Fruit fly (Drosophila melanogaster): ENCODE results near the gene CG15741.

Gene CG15741

dm6 chrX:11799931-11800330, 37.9 kb downstream of the CG15741 start:
- TF ChIP-seq Hr78 (GFP tag; optimal IDR thresholded peaks at IDR 0.05) (no peak), Hr83 (GFP tag; optimal IDR thresholded peaks at IDR 0.05; ENCODE audit: poor library complexity, severe bottlenecking) (no peak), CG32264 (GFP tag; optimal IDR thresholded peaks at IDR 0.05) (no peak), pan (optimal IDR thresholded peaks at IDR 0.05) (no peak), HLH106 (tag; optimal IDR thresholded peaks at IDR 0.05) (no peak)

dm6 chrX:11798522-11798921, 39.3 kb downstream of the CG15741 start:
- TF ChIP-seq Hr78 (GFP tag; optimal IDR thresholded peaks at IDR 0.05) (no peak), Sp1 (GFP tag; optimal IDR thresholded peaks at IDR 0.05) (no peak), Mio (GFP tag; optimal IDR thresholded peaks at IDR 0.05) (no peak), psq (GFP tag; optimal IDR thresholded peaks at IDR 0.05) (no peak), Myc (optimal IDR thresholded peaks at IDR 0.05) (no peak), CG32264 (GFP tag; optimal IDR thresholded peaks at IDR 0.05) (no peak), woc (GFP tag; optimal IDR thresholded peaks at IDR 0.05) (no peak)

DNA sequence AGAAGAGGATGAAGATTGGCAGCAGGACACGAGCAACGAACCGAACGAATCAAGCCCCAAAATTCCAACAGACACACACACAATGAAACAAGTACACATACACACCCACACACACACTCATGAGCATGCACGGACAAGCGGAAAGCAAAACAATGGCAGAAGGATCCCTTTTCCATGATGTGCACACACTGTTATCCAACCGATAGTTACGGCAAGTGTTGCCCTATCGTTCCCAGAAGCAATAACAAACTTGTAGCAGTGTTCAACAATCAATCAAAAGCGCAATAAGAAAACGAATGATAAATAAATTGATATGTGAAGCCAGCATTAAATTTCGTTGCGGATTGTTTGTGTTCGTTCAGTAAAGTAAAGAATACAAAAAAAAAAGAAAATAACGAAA, 40.9 kb downstream of the CG15741 start:
- no peak for TF ChIP-seq Rel (GFP tag; optimal IDR thresholded peaks at IDR 0.05)
- TF ChIP-seq Rel (tag; optimal IDR thresholded peaks at IDR 0.05): no peak
- TF ChIP-seq dmrt93B (GFP tag; optimal IDR thresholded peaks at IDR 0.05): no peak
- TF ChIP-seq Hnf4 (GFP tag; optimal IDR thresholded peaks at IDR 0.05): no peak
- TF ChIP-seq Hr83 (GFP tag; optimal IDR thresholded peaks at IDR 0.05; ENCODE audit: poor library complexity, severe bottlenecking): no peak
- TF ChIP-seq Abd-B (GFP tag; optimal IDR thresholded peaks at IDR 0.05): no peak
- TF ChIP-seq dsf (GFP tag; optimal IDR thresholded peaks at IDR 0.05; ENCODE audit: borderline replicate concordance): no peak
- no peak for TF ChIP-seq usp (GFP tag; optimal IDR thresholded peaks at IDR 0.05)
- no peak for TF ChIP-seq lola (GFP tag; optimal IDR thresholded peaks at IDR 0.05)
- TF ChIP-seq sage (GFP tag; optimal IDR thresholded peaks at IDR 0.05): no peak
- TF ChIP-seq sv (GFP tag; optimal IDR thresholded peaks at IDR 0.05): no peak

DNA sequence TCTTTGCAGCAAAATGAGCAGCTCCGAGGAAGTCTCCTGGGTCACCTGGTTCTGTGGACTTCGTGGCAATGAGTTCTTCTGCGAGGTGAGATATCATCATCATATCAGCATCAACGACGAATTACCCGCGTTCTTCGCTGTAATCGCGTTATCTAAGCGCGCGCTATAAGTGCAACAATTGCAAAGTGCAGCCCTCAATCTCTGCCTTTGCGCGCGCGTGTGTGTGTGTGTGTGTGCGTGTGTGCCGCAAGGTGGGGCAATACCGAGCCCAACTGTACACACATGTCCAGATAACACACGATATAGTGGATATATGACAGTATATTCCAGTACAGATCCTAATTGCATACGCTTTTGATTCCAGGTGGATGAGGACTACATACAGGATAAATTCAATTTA, 44.4 kb downstream of the CG15741 start:
- no peak for TF ChIP-seq Vsx2 (GFP tag; optimal IDR thresholded peaks at IDR 0.05; ENCODE audit: partially characterized antibody)
- no peak for TF ChIP-seq Hnf4 (GFP tag; optimal IDR thresholded peaks at IDR 0.05)
- no peak for TF ChIP-seq h (GFP tag; optimal IDR thresholded peaks at IDR 0.05)
- no peak for TF ChIP-seq rgr (GFP tag; optimal IDR thresholded peaks at IDR 0.05)
- no peak for TF ChIP-seq Myc (optimal IDR thresholded peaks at IDR 0.05)
- no peak for TF ChIP-seq N (GFP tag; optimal IDR thresholded peaks at IDR 0.05)

dm6 chrX:11792415-11793328, 45.2 kb downstream of the CG15741 start, which contains the start of gene CkIIbeta:
CkIIbeta (plus strand) TSS chrX:11792533.
- no peak for TF ChIP-seq OdsH (GFP tag; optimal IDR thresholded peaks at IDR 0.05)
- TF ChIP-seq CG32264 (GFP tag; optimal IDR thresholded peaks at IDR 0.05): no peak
- TF ChIP-seq HLH106 (tag; optimal IDR thresholded peaks at IDR 0.05): peak; percentile 30
- TF ChIP-seq sv (GFP tag; optimal IDR thresholded peaks at IDR 0.05): peak; percentile 12
- TF ChIP-seq CG9705 (GFP tag; optimal IDR thresholded peaks at IDR 0.05): peak; percentile 12
- no peak for TF ChIP-seq Rel (GFP tag; optimal IDR thresholded peaks at IDR 0.05)
- TF ChIP-seq Rel (tag; optimal IDR thresholded peaks at IDR 0.05): peak; percentile 20
- no peak for TF ChIP-seq Dfd (GFP tag; optimal IDR thresholded peaks at IDR 0.05)
- no peak for TF ChIP-seq jim (GFP tag; optimal IDR thresholded peaks at IDR 0.05)
- peak; percentile 36 for TF ChIP-seq rgr (GFP tag; optimal IDR thresholded peaks at IDR 0.05)
- peak; percentile 58 for TF ChIP-seq fru (GFP tag; optimal IDR thresholded peaks at IDR 0.05)
- TF ChIP-seq lola (GFP tag; optimal IDR thresholded peaks at IDR 0.05): no peak
- TF ChIP-seq pan (optimal IDR thresholded peaks at IDR 0.05): no peak
- no peak for TF ChIP-seq brk (GFP tag; optimal IDR thresholded peaks at IDR 0.05)
- TF ChIP-seq Sp1 (GFP tag; optimal IDR thresholded peaks at IDR 0.05): no peak
- peak; percentile 39 for TF ChIP-seq h (GFP tag; optimal IDR thresholded peaks at IDR 0.05)
- peak; percentile 2 for TF ChIP-seq ey (GFP tag; optimal IDR thresholded peaks at IDR 0.05)
- TF ChIP-seq dl (GFP tag; optimal IDR thresholded peaks at IDR 0.05; ENCODE audit: insufficient read depth in 1 of 2, partially characterized antibody in 2 of 2): peak in 1 of 2 experiments; percentile 14
- peak; percentile 43 for TF ChIP-seq dsf (GFP tag; optimal IDR thresholded peaks at IDR 0.05; ENCODE audit: borderline replicate concordance)
- TF ChIP-seq psq (GFP tag; optimal IDR thresholded peaks at IDR 0.05): peak; percentile 65
- TF ChIP-seq N (GFP tag; optimal IDR thresholded peaks at IDR 0.05): peak; percentile 74
- TF ChIP-seq Myc (optimal IDR thresholded peaks at IDR 0.05): no peak
- TF ChIP-seq Jra (GFP tag; optimal IDR thresholded peaks at IDR 0.05): peak; percentile 60
- TF ChIP-seq sage (GFP tag; optimal IDR thresholded peaks at IDR 0.05): no peak
- TF ChIP-seq br (GFP tag; optimal IDR thresholded peaks at IDR 0.05): peak; percentile 44
- TF ChIP-seq usp (GFP tag; optimal IDR thresholded peaks at IDR 0.05): no peak
- no peak for TF ChIP-seq Mio (GFP tag; optimal IDR thresholded peaks at IDR 0.05)
- peak; percentile 83 for TF ChIP-seq Hr83 (GFP tag; optimal IDR thresholded peaks at IDR 0.05; ENCODE audit: poor library complexity, severe bottlenecking)
- TF ChIP-seq woc (GFP tag; optimal IDR thresholded peaks at IDR 0.05): peak; percentile 38
- no peak for TF ChIP-seq Vsx2 (GFP tag; optimal IDR thresholded peaks at IDR 0.05; ENCODE audit: partially characterized antibody)
- TF ChIP-seq Dif (GFP tag; optimal IDR thresholded peaks at IDR 0.05; ENCODE audit: partially characterized antibody): no peak
- peak; percentile 80 for TF ChIP-seq tai (GFP tag; optimal IDR thresholded peaks at IDR 0.05)
- no peak for TF ChIP-seq Hr78 (GFP tag; optimal IDR thresholded peaks at IDR 0.05)
- peak; percentile 33 for TF ChIP-seq dmrt93B (GFP tag; optimal IDR thresholded peaks at IDR 0.05)
- no peak for TF ChIP-seq CrebA (GFP tag; optimal IDR thresholded peaks at IDR 0.05; ENCODE audit: borderline replicate concordance)
- no peak for TF ChIP-seq Abd-B (GFP tag; optimal IDR thresholded peaks at IDR 0.05)

Measured in whole organism, wandering third instar larva.